Worm (Caenorhabditis elegans) whole organism, late embryonic: ENCODE results near the gene pqn-74.

ENCODE experiments used
- K02D7.2 ChIP-seq: sonication (generic microtip); optimal IDR thresholded peaks from 2 replicates; lab custom pipeline; 2017; ENCODE audit warnings: mild to moderate bottlenecking, missing genetic modification characterization, missing compliant biosample characterization
- K09A11.1 ChIP-seq: sonication (generic microtip); optimal IDR thresholded peaks from 2 replicates; lab custom pipeline; 2017; ENCODE audit warnings: antibody characterized with exemption, mild to moderate bottlenecking, missing genetic modification characterization, missing compliant biosample characterization; ENCODE audit not compliant: insufficient read depth
- ahr-1 ChIP-seq: sonication (generic microtip); optimal IDR thresholded peaks from 2 replicates; lab custom pipeline; 2016; ENCODE audit warnings: missing genetic modification characterization, missing compliant biosample characterization
- ceh-14 ChIP-seq: sonication (generic microtip); optimal IDR thresholded peaks from 2 replicates; lab custom pipeline; 2016; ENCODE audit warnings: missing genotype, missing genetic modification characterization, missing compliant biosample characterization
- ceh-19 ChIP-seq: fragments of 200-800 bp; sonication (Bioruptor generic); optimal IDR thresholded peaks from 2 replicates; lab custom pipeline; 2018; ENCODE audit warnings: mild to moderate bottlenecking, missing genetic modification characterization, missing compliant biosample characterization
- ceh-30 ChIP-seq: fragments of 150-350 bp; optimal IDR thresholded peaks from 2 replicates; lab custom pipeline; 2014; ENCODE audit warnings: missing biosample characterization, missing genetic modification characterization
- ceh-31 ChIP-seq: sonication (generic microtip); optimal IDR thresholded peaks from 2 replicates; lab custom pipeline; 2016; ENCODE audit warnings: missing genetic modification characterization, missing compliant biosample characterization
- ceh-34 ChIP-seq: sonication (generic microtip); optimal IDR thresholded peaks from 2 replicates; lab custom pipeline; 2016; ENCODE audit warnings: mild to moderate bottlenecking, missing genetic modification characterization, missing compliant biosample characterization
- ceh-45 ChIP-seq: fragments of 200-800 bp; sonication (Bioruptor generic); IDR thresholded peaks from 2 replicates; pipeline ENCODE4 v1.3.6; 2022; ENCODE audit warnings: missing genetic modification reagents, missing genetic modification characterization, missing compliant biosample characterization
- ceh-48 ChIP-seq: sonication (generic microtip); optimal IDR thresholded peaks from 2 replicates; lab custom pipeline; 2016; ENCODE audit warnings: missing genetic modification characterization, inconsistent platforms, missing compliant biosample characterization
- ceh-6 ChIP-seq: fragments of 200-800 bp; sonication (Bioruptor generic); optimal IDR thresholded peaks from 2 replicates; lab custom pipeline; 2018; ENCODE audit warnings: mild to moderate bottlenecking, missing genetic modification characterization, missing compliant biosample characterization
- dmd-4 ChIP-seq: sonication (generic microtip); optimal IDR thresholded peaks from 2 replicates; lab custom pipeline; 2016; ENCODE audit warnings: borderline replicate concordance, missing genetic modification characterization, missing compliant biosample characterization
- elt-2 ChIP-seq: sonication (generic microtip); optimal IDR thresholded peaks from 2 replicates; lab custom pipeline; 2016; ENCODE audit warnings: missing genetic modification reagents, missing genetic modification characterization, missing compliant biosample characterization
- eyg-1 ChIP-seq: sonication (generic microtip); optimal IDR thresholded peaks from 2 replicates; lab custom pipeline; 2016; ENCODE audit warnings: missing genotype, missing genetic modification characterization, missing compliant biosample characterization
- gmeb-2 ChIP-seq: sonication (generic microtip); optimal IDR thresholded peaks from 2 replicates; lab custom pipeline; 2016; ENCODE audit warnings: missing genetic modification characterization, inconsistent platforms, missing compliant biosample characterization
- hlh-13 ChIP-seq: fragments of 200-800 bp; sonication (Bioruptor generic); optimal IDR thresholded peaks from 2 replicates; lab custom pipeline; 2018; ENCODE audit warnings: mild to moderate bottlenecking, missing genetic modification characterization, missing compliant biosample characterization
- hlh-15 ChIP-seq: sonication (generic microtip); optimal IDR thresholded peaks from 2 replicates; lab custom pipeline; 2016; ENCODE audit warnings: missing genetic modification characterization, missing compliant biosample characterization
- hlh-8 ChIP-seq: sonication (generic microtip); optimal IDR thresholded peaks from 2 replicates; lab custom pipeline; 2016; ENCODE audit warnings: missing genotype, missing genetic modification characterization, missing compliant biosample characterization
- lin-11 ChIP-seq: fragments of 200-800 bp; sonication (Bioruptor generic); optimal IDR thresholded peaks from 2 replicates; lab custom pipeline; 2018; ENCODE audit warnings: mild to moderate bottlenecking, missing genetic modification characterization, missing compliant biosample characterization
- mec-3 ChIP-seq: sonication (generic microtip); optimal IDR thresholded peaks from 2 replicates; lab custom pipeline; 2016; ENCODE audit warnings: borderline replicate concordance, missing genetic modification characterization, missing compliant biosample characterization
- nfya-1 ChIP-seq: sonication (generic microtip); optimal IDR thresholded peaks from 2 replicates; lab custom pipeline; 2017; ENCODE audit warnings: missing genetic modification characterization, mild to moderate bottlenecking, missing compliant biosample characterization, antibody characterized with exemption, moderate library complexity
- nhr-11 ChIP-seq: fragments of 150-350 bp; optimal IDR thresholded peaks from 2 replicates; lab custom pipeline; 2014; ENCODE audit warnings: missing biosample characterization, missing genetic modification characterization
- nhr-232 ChIP-seq: sonication (generic microtip); optimal IDR thresholded peaks from 2 replicates; lab custom pipeline; 2016; ENCODE audit warnings: missing genetic modification characterization, missing compliant biosample characterization
- npax-4 ChIP-seq: sonication (generic microtip); optimal IDR thresholded peaks from 2 replicates; lab custom pipeline; 2016; ENCODE audit warnings: missing genetic modification characterization, missing compliant biosample characterization
- odd-2 ChIP-seq: sonication (generic microtip); optimal IDR thresholded peaks from 2 replicates; lab custom pipeline; 2017; ENCODE audit warnings: antibody characterized with exemption, mild to moderate bottlenecking, missing genetic modification characterization, missing compliant biosample characterization
- pat-9 ChIP-seq: fragments of 200-800 bp; sonication (Bioruptor generic); optimal IDR thresholded peaks from 2 replicates; lab custom pipeline; 2018; ENCODE audit warnings: mild to moderate bottlenecking, missing genetic modification characterization, moderate library complexity, missing compliant biosample characterization
- pha-2 ChIP-seq: sonication (generic microtip); optimal IDR thresholded peaks from 2 replicates; lab custom pipeline; 2017; ENCODE audit warnings: mild to moderate bottlenecking, missing genetic modification characterization, missing compliant biosample characterization
- pha-4 ChIP-seq: fragments of 150-350 bp; optimal IDR thresholded peaks from 2 replicates; lab custom pipeline; 2018; ENCODE audit warnings: missing biosample characterization, missing genetic modification reagents, missing genetic modification characterization
- pqm-1 ChIP-seq: sonication (generic microtip); optimal IDR thresholded peaks from 2 replicates; lab custom pipeline; 2016; ENCODE audit warnings: missing genetic modification characterization, missing compliant biosample characterization
- pros-1 ChIP-seq: fragments of 150-350 bp; optimal IDR thresholded peaks from 2 replicates; lab custom pipeline; 2014; ENCODE audit warnings: missing biosample characterization, missing genetic modification reagents, missing genetic modification characterization
- ref-2 ChIP-seq: sonication (generic microtip); optimal IDR thresholded peaks from 2 replicates; lab custom pipeline; 2016; ENCODE audit warnings: missing genetic modification characterization, missing compliant biosample characterization
- rnt-1 ChIP-seq: sonication (generic microtip); optimal IDR thresholded peaks from 2 replicates; lab custom pipeline; 2016; ENCODE audit warnings: missing genetic modification characterization, missing compliant biosample characterization
- sox-2 ChIP-seq: fragments of 200-800 bp; sonication (Bioruptor generic); IDR thresholded peaks from 2 replicates; pipeline ENCODE4 v1.3.6; 2022; ENCODE audit warnings: missing genetic modification reagents, missing genetic modification characterization, missing compliant biosample characterization
- sox-4 ChIP-seq: sonication (generic microtip); optimal IDR thresholded peaks from 2 replicates; lab custom pipeline; 2017; ENCODE audit warnings: mild to moderate bottlenecking, missing genetic modification characterization, inconsistent platforms, missing compliant biosample characterization
- tbx-7 ChIP-seq: sonication (generic microtip); optimal IDR thresholded peaks from 2 replicates; lab custom pipeline; 2016; ENCODE audit warnings: missing genotype, missing genetic modification characterization, missing compliant biosample characterization
- unc-3 ChIP-seq, 2 experiments: fragments of 200-800 bp in 1 of 2; sonication (Bioruptor generic) in 1 of 2; sonication (generic microtip) in 1 of 2; conservative IDR thresholded peaks in 1 of 2; optimal IDR thresholded peaks in 1 of 2; 2 replicates each; pipeline versions ENCODE4 v1.3.6 to Lab custom; 2016 to 2022; ENCODE audit warnings: missing compliant biosample characterization in 2 of 2, missing genetic modification characterization in 2 of 2, missing genetic modification reagents in 1 of 2
- ztf-16 ChIP-seq: sonication (generic microtip); optimal IDR thresholded peaks from 2 replicates; lab custom pipeline; 2017; ENCODE audit warnings: missing genetic modification characterization, missing compliant biosample characterization

pqn-74 gene

DNA sequence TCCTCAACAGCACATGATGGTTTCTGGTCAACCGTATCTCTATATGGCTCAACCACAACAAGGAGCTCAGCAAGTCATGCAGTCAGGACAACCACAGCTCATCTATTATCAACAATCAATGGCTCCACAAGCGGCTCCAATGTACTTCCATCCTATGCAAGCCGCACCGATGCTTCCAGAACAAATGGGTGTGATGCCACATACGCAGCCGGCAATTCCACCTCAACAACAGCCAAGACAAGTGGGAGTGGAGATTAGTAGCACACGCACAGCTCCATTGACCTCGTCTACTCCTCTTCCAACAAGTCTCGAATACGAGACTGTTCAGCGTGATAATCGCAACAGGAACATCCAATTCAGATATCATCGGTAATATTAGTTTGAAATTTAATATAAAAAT lies 22.8 kb upstream of the pqn-74 start:
- TF ChIP-seq ahr-1: no peak
- no peak for TF ChIP-seq pros-1 (tag; lab: Kevin White, UChicago)
- no peak for TF ChIP-seq pat-9 (tag; lab: Kevin White, UChicago)
- no peak for TF ChIP-seq ceh-34 (tag; lab: Kevin White, UChicago)
- TF ChIP-seq elt-2 (tag; lab: Kevin White, UChicago): no peak
- no peak for TF ChIP-seq rnt-1 (tag; lab: Kevin White, UChicago)
- no peak for TF ChIP-seq ceh-48 (tag; lab: Kevin White, UChicago)
- no peak for TF ChIP-seq ref-2

DNA sequence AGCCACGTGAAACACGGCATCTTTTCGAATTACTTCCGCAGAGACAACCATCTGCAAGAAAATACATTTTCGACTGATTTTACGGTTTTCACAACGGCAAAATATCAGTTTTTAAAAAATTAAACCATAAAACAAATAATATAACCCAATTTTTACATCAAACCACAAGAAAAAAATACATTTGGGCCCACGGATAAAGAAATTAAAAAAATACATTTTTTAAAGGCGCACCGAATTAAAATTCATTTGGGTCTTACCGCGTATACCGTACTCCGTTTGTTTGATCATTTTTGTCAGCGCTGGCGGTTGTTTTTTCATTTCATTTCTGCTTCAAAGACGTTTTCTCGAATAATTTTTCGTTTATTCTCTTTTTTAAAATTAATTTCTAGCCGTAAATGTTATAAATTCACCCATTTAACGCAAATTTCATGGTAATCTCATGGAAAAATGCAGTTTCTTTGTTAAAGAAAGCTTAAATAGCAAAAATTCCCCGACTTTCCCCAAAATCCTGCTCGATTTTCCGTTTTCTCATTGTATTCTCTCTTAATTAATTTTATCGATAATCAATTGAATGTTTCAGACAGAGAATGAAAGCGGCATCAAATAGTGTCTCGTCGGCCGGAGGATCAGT lies 22.1 kb upstream of the pqn-74 start, which contains the start of the genes rec-8 and mex-5:
rec-8 (minus strand) TSS at position 51 of the 631 bp plus-strand sequence.
mex-5 (plus strand) TSS at position 581 of the 631 bp plus-strand sequence.
- no peak for TF ChIP-seq npax-4 (tag; lab: Kevin White, UChicago)
- TF ChIP-seq ztf-16: no peak
- no peak for TF ChIP-seq pha-2
- no peak for TF ChIP-seq hlh-13
- no peak for TF ChIP-seq sox-2 (GFP tag; lab: Robert Waterston, UW)
- no peak for TF ChIP-seq K02D7.2

DNA sequence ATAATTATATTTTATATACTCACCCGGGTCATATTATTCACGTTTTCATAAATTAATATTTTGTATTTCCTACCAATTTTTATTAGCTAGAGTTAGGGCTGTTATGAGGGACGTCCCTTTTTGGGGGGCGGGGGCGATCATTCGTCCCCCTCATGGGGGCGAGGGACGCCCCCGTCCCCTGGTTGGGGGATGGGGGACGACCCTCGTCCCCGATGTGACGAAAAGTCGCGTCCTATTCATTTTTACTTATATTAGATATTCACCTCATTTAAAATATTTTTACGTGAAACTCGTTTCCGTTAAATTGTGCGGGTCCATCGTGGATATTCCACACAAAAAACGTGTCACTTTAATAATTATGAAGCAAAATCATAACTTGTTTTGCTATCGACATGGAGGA lies 17.4 kb upstream of the pqn-74 start, which contains the start of gene W02A2.12:
W02A2.12 (minus strand) TSS at position 240 of the 400 bp plus-strand sequence.
- TF ChIP-seq hlh-13 (no peak), pqm-1 (tag; lab: Kevin White, UChicago) (no peak), lin-11 (tag; lab: Kevin White, UChicago) (no peak), K09A11.1 (tag; lab: Kevin White, UChicago) (no peak), ztf-16 (no peak), nhr-11 (tag; lab: Kevin White, UChicago) (no peak), eyg-1 (tag; lab: Kevin White, UChicago) (no peak), ceh-45 (GFP tag; lab: Robert Waterston, UW) (no peak), unc-3 (GFP tag; conservative IDR thresholded peaks at IDR 0.05; lab: Robert Waterston, UW) (no peak), unc-3 (tag; optimal IDR thresholded peaks at IDR 0.05; lab: Kevin White, UChicago) (no peak), hlh-15 (tag; lab: Kevin White, UChicago) (no peak), ceh-6 (GFP tag; lab: Kevin White, UChicago) (no peak), tbx-7 (tag; lab: Kevin White, UChicago) (no peak)
- TF ChIP-seq, all 69 proteins: peak for 0

DNA sequence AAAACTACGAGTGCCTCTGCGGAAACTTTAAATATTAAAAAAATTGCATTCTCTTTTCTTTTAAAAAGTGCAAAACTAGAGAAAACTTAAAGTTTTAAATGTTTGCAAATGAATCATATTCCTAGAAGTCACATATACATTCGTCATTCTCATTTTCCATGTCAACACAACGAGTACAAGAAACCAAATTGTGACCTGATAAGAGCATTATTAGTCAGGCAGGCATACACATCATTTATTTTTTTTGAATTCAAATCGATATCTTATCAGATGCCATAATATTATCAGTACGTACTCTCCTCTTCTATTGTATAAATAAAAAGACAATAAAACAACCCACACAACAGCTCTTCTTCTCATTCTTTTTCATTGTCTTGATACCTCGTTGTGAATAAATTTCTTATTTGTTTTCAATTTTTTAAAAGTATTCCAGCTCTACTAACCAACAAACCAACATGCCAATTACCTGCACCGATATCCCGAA lies 16.1 kb upstream of the pqn-74 start, which contains the start of gene W02A2.9:
W02A2.9 (plus strand) TSS at position 434 of the 484 bp plus-strand sequence.
- TF ChIP-seq odd-2 (tag; lab: Kevin White, UChicago) (no peak), hlh-8 (no peak), dmd-4 (no peak), mec-3 (tag; lab: Kevin White, UChicago) (no peak), elt-2 (tag; lab: Kevin White, UChicago) (peak; percentile 95), ceh-14 (tag; lab: Kevin White, UChicago) (no peak), ceh-31 (tag; lab: Kevin White, UChicago) (no peak), gmeb-2 (tag; lab: Kevin White, UChicago) (no peak)

DNA sequence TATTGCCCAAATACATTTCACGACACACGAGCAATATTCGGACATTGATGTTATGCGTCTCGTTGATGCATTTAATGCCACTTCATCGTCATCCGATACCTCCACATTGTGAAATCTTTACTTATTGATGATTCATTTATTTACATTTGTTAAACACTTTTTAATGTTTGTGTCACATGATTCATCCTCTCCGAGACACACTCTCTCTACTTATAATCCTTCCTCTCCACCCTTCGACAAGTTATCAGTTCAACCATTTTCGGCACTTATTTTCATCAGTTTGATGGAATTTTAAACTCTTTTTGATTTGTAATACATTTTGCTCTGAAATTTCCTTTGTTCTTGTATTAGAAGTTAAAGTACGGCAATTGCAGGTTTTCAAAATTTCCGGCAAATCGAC lies 14.9 kb upstream of the pqn-74 start:
- TF ChIP-seq ceh-19 (GFP tag; lab: Kevin White, UChicago): no peak
- TF ChIP-seq hlh-8: no peak
- TF ChIP-seq pha-4 (tag; lab: Kevin White, UChicago): no peak
- no peak for TF ChIP-seq hlh-13
- no peak for TF ChIP-seq elt-2 (tag; lab: Kevin White, UChicago)
- TF ChIP-seq nhr-232 (tag; lab: Kevin White, UChicago): no peak
- no peak for TF ChIP-seq nfya-1 (tag; lab: Kevin White, UChicago)
- TF ChIP-seq ceh-30 (tag; lab: Kevin White, UChicago): no peak
- no peak for TF ChIP-seq pros-1 (tag; lab: Kevin White, UChicago)
- no peak for TF ChIP-seq unc-3 (GFP tag; conservative IDR thresholded peaks at IDR 0.05; lab: Robert Waterston, UW)
- no peak for TF ChIP-seq unc-3 (tag; optimal IDR thresholded peaks at IDR 0.05; lab: Kevin White, UChicago)
- TF ChIP-seq sox-4 (tag; lab: Kevin White, UChicago): no peak
- no peak for TF ChIP-seq ceh-14 (tag; lab: Kevin White, UChicago)
- TF ChIP-seq ceh-34 (tag; lab: Kevin White, UChicago): no peak
